Worm (Caenorhabditis elegans) whole organism, early embryonic: ENCODE data around the gene Y17G7B.18.

Source experiments
- B0310.2 ChIP-seq: sonication (generic microtip); optimal IDR thresholded peaks from 2 replicates; lab custom pipeline; 2016; ENCODE audit warnings: mild to moderate bottlenecking, missing genetic modification characterization, missing compliant biosample characterization
- aly-1 ChIP-seq: sonication (generic microtip); optimal IDR thresholded peaks from 2 replicates; lab custom pipeline; 2016; ENCODE audit warnings: missing genetic modification characterization, missing compliant biosample characterization
- ama-1 ChIP-seq: fragments of 150-350 bp; optimal IDR thresholded peaks from 2 replicates; lab custom pipeline; 2014
- ceh-36 ChIP-seq: sonication (generic microtip); optimal IDR thresholded peaks from 2 replicates; lab custom pipeline; 2016; ENCODE audit warnings: missing genetic modification characterization, inconsistent platforms, missing compliant biosample characterization
- pes-1 ChIP-seq: fragments of 200-800 bp; sonication (Bioruptor generic); IDR thresholded peaks from 2 replicates; pipeline ENCODE4 v1.3.6; 2022; ENCODE audit warnings: missing genetic modification reagents, missing genetic modification characterization, missing compliant biosample characterization
- scrt-1 ChIP-seq: fragments of 200-800 bp; sonication (Bioruptor generic); IDR thresholded peaks from 2 replicates; pipeline ENCODE4 v1.3.6; 2022; ENCODE audit warnings: missing genetic modification characterization, missing compliant biosample characterization
- tbx-11 ChIP-seq: fragments of 200-800 bp; sonication (Bioruptor generic); IDR thresholded peaks from 2 replicates; pipeline ENCODE4 v1.3.6; 2022; ENCODE audit warnings: missing genetic modification characterization, missing compliant biosample characterization
- tra-4 ChIP-seq: sonication (generic microtip); optimal IDR thresholded peaks from 2 replicates; lab custom pipeline; 2017; ENCODE audit warnings: missing genetic modification characterization, missing compliant biosample characterization

DNA sequence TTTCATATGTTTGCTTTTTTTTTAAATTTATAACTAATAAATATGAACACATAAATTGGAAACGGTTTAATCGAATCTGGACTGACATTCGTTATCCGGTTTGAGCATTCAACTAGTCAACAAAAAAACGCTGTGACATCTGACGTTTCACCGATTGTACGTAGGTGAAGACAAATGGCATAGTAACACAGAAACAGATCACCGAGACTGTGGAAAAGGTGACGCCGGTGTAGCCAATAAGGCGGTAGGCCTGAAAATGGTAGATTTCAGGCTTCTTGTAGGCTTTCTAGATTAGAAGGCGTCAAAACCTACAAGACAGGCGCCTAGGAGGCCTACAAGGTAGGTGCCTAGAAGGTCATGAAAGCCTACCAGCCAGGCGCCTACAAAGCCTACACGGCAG, 36.4 kb downstream of the Y17G7B.18 start:
- TF ChIP-seq tra-4 (tag; lab: Kevin White, UChicago): no peak
- no peak for TF ChIP-seq tbx-11 (GFP tag; lab: Robert Waterston, UW)
- TF ChIP-seq ceh-36 (tag; lab: Kevin White, UChicago): no peak
- TF ChIP-seq pes-1 (GFP tag; lab: Robert Waterston, UW): no peak
- no peak for TF ChIP-seq scrt-1 (GFP tag; lab: Robert Waterston, UW)
- TF ChIP-seq B0310.2 (tag; lab: Kevin White, UChicago): no peak
- TF ChIP-seq ama-1 (lab: Kevin White, UChicago): no peak
- TF ChIP-seq aly-1 (tag; lab: Kevin White, UChicago): no peak
